Worm (Caenorhabditis elegans) whole organism, early embryonic: ENCODE measurements around the gene Y79H2A.3.

Experiments
- B0310.2 ChIP-seq: sonication (generic microtip); optimal IDR thresholded peaks from 2 replicates; lab custom pipeline; 2016; ENCODE audit warnings: mild to moderate bottlenecking, missing genetic modification characterization, missing compliant biosample characterization
- F13C5.2 ChIP-seq: sonication (generic microtip); optimal IDR thresholded peaks from 2 replicates; lab custom pipeline; 2017; ENCODE audit warnings: mild to moderate bottlenecking, missing genetic modification characterization, inconsistent platforms, missing compliant biosample characterization
- aly-1 ChIP-seq: sonication (generic microtip); optimal IDR thresholded peaks from 2 replicates; lab custom pipeline; 2016; ENCODE audit warnings: missing genetic modification characterization, missing compliant biosample characterization
- ama-1 ChIP-seq: fragments of 150-350 bp; optimal IDR thresholded peaks from 2 replicates; lab custom pipeline; 2014
- ceh-13 ChIP-seq: fragments of 200-800 bp; sonication (Bioruptor generic); optimal IDR thresholded peaks from 2 replicates; lab custom pipeline; 2018; ENCODE audit warnings: mild to moderate bottlenecking, missing genetic modification characterization, missing compliant biosample characterization
- ceh-36 ChIP-seq: sonication (generic microtip); optimal IDR thresholded peaks from 2 replicates; lab custom pipeline; 2016; ENCODE audit warnings: missing genetic modification characterization, inconsistent platforms, missing compliant biosample characterization
- ets-7 ChIP-seq: sonication (generic microtip); optimal IDR thresholded peaks from 2 replicates; lab custom pipeline; 2016; ENCODE audit warnings: missing genotype, missing genetic modification characterization, missing compliant biosample characterization
- flt-1 ChIP-seq: fragments of 200-800 bp; sonication (Bioruptor generic); IDR thresholded peaks from 2 replicates; pipeline ENCODE4 v1.3.6; 2022; ENCODE audit warnings: missing genetic modification characterization, missing compliant biosample characterization
- hmbx-1 ChIP-seq: sonication (generic microtip); optimal IDR thresholded peaks from 2 replicates; lab custom pipeline; 2016; ENCODE audit warnings: mild to moderate bottlenecking, missing genetic modification characterization, missing compliant biosample characterization
- hmg-4 ChIP-seq: fragments of 200-800 bp; sonication (Bioruptor generic); optimal IDR thresholded peaks from 2 replicates; lab custom pipeline; 2018; ENCODE audit warnings: mild to moderate bottlenecking, missing genetic modification characterization, missing compliant biosample characterization
- hnd-1 ChIP-seq: sonication (generic microtip); optimal IDR thresholded peaks from 2 replicates; lab custom pipeline; 2016; ENCODE audit warnings: missing genetic modification characterization, missing compliant biosample characterization
- pes-1 ChIP-seq: fragments of 200-800 bp; sonication (Bioruptor generic); IDR thresholded peaks from 2 replicates; pipeline ENCODE4 v1.3.6; 2022; ENCODE audit warnings: missing genetic modification reagents, missing genetic modification characterization, missing compliant biosample characterization
- scrt-1 ChIP-seq: fragments of 200-800 bp; sonication (Bioruptor generic); IDR thresholded peaks from 2 replicates; pipeline ENCODE4 v1.3.6; 2022; ENCODE audit warnings: missing genetic modification characterization, missing compliant biosample characterization
- sea-1 ChIP-seq: fragments of 200-800 bp; sonication (Bioruptor generic); conservative IDR thresholded peaks from 2 replicates; pipeline ENCODE4 v1.3.6; 2022; ENCODE audit warnings: missing genetic modification characterization, missing compliant biosample characterization
- tbx-11 ChIP-seq: fragments of 200-800 bp; sonication (Bioruptor generic); IDR thresholded peaks from 2 replicates; pipeline ENCODE4 v1.3.6; 2022; ENCODE audit warnings: missing genetic modification characterization, missing compliant biosample characterization
- tbx-37 ChIP-seq: fragments of 200-800 bp; sonication (Bioruptor generic); conservative IDR thresholded peaks from 2 replicates; pipeline ENCODE4 v1.3.6; 2022; ENCODE audit warnings: missing genetic modification reagents, missing genetic modification characterization, missing compliant biosample characterization
- tra-4 ChIP-seq: sonication (generic microtip); optimal IDR thresholded peaks from 2 replicates; lab custom pipeline; 2017; ENCODE audit warnings: missing genetic modification characterization, missing compliant biosample characterization

The Y79H2A.3 gene

DNA sequence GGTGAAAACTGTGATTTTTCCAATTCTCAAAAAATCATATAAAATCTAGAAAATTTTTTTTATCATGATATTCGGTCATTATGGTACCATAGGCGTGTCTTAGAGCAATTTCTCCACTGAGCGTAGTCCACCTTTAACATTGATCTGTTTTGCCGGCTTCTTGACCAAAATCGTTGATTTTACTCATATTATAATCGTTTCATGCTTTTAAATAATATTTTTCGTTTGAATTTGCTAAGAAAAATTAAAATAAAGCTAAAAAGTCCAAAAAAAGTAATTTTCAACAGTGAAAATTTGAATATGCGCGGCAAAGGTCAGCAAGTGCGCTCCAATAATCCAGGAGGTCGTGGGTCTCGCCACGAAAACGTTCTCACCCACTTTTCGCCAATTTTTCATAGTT, 11.1 kb downstream of the Y79H2A.3 start, which contains the start of gene Y79H2A.4:
Gene Y79H2A.4 (plus strand): TSS at position 301 of the 400 bp plus-strand sequence.
- TF ChIP-seq pes-1 (GFP tag; lab: Robert Waterston, UW) (no peak), hmbx-1 (tag; lab: Kevin White, UChicago) (no peak), ets-7 (no peak), ceh-13 (no peak), tbx-11 (GFP tag; lab: Robert Waterston, UW) (no peak), ama-1 (lab: Kevin White, UChicago) (no peak), flt-1 (GFP tag; lab: Robert Waterston, UW) (no peak), sea-1 (no peak), F13C5.2 (no peak), scrt-1 (GFP tag; lab: Robert Waterston, UW) (no peak), tbx-37 (GFP tag; lab: Robert Waterston, UW) (no peak), ceh-36 (no peak), hnd-1 (tag; lab: Kevin White, UChicago) (no peak), tra-4 (tag; lab: Kevin White, UChicago) (no peak)

DNA sequence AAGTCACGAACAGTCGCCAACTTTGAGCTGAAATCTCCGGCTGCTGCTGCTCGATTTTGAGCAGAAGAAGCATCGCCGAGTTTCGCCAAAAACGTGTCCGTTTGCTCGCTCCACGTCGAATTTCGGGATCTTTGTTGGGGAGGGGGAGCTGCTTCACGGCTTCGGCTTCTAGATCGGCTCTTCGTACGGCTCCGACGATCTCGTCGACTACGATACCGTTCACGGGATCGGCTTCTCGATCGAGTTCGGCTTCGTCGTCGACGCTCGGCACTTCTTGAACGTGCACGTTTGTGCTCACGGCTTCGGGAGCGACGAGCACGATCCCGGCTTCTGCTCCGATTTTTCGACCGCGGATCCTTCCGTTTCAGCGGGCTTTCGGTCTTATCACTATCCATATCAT, 14.9 kb downstream of the Y79H2A.3 start:
- TF ChIP-seq aly-1 (tag; lab: Kevin White, UChicago): no peak
- TF ChIP-seq scrt-1 (GFP tag; lab: Robert Waterston, UW): no peak
- TF ChIP-seq sea-1: no peak
- no peak for TF ChIP-seq pes-1 (GFP tag; lab: Robert Waterston, UW)
- no peak for TF ChIP-seq flt-1 (GFP tag; lab: Robert Waterston, UW)
- no peak for TF ChIP-seq ets-7
- TF ChIP-seq hmg-4 (GFP tag; lab: Kevin White, UChicago): no peak
- no peak for TF ChIP-seq tra-4 (tag; lab: Kevin White, UChicago)
- no peak for TF ChIP-seq hmbx-1 (tag; lab: Kevin White, UChicago)
- TF ChIP-seq ama-1 (lab: Kevin White, UChicago): no peak
- no peak for TF ChIP-seq F13C5.2

DNA sequence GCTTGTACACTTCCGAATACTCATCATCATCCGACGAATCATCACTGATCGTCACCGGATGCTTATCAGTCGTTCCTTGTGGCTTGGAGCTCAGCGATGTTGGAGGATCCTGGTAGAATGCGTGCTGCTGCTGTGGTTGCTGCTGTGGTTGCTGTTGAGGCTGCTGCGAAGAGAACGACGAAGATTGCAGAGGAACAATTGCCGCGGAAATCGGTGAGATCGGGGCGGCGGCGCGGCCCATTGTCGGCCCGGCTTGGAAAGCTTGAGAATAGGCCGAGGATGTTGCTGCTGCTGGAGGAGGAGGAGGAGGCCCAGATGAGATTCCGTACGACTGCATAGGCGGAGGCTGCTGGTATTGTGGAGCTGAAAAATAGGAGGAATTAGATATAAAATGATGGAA, 17.8 kb downstream of the Y79H2A.3 start:
- no peak for TF ChIP-seq hmbx-1 (tag; lab: Kevin White, UChicago)
- TF ChIP-seq pes-1 (GFP tag; lab: Robert Waterston, UW): no peak
- TF ChIP-seq flt-1 (GFP tag; lab: Robert Waterston, UW): no peak
- TF ChIP-seq scrt-1 (GFP tag; lab: Robert Waterston, UW): no peak
- TF ChIP-seq tra-4 (tag; lab: Kevin White, UChicago): no peak
- no peak for TF ChIP-seq ets-7
- no peak for TF ChIP-seq aly-1 (tag; lab: Kevin White, UChicago)
- TF ChIP-seq F13C5.2: no peak
- TF ChIP-seq ceh-36: no peak
- no peak for TF ChIP-seq hnd-1 (tag; lab: Kevin White, UChicago)
- TF ChIP-seq ama-1 (lab: Kevin White, UChicago): no peak
- no peak for TF ChIP-seq tbx-37 (GFP tag; lab: Robert Waterston, UW)
- TF ChIP-seq tbx-11 (GFP tag; lab: Robert Waterston, UW): no peak
- TF ChIP-seq ceh-13: no peak

DNA sequence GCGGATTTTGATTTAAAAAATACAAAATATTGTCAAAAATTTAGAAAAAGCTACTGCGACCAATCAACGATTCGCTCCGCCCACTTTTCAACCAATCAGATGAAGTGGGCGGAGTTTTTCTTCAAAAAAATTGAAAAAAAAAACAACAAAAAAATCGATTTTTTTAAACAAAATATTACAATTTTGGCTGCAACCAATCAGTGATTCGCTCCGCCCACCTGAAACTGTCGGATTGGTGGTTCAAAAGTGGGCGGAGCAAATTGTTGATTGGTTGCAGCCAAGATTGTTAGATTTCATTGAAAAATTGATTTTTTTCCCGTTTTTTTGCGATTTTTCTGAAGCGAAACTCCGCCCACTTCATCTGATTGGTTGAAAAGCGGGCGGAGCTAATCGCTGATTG, 18.8 kb downstream of the Y79H2A.3 start:
- TF ChIP-seq ama-1 (lab: Kevin White, UChicago): no peak
- no peak for TF ChIP-seq scrt-1 (GFP tag; lab: Robert Waterston, UW)
- no peak for TF ChIP-seq ceh-13
- no peak for TF ChIP-seq flt-1 (GFP tag; lab: Robert Waterston, UW)
- TF ChIP-seq tbx-11 (GFP tag; lab: Robert Waterston, UW): no peak

DNA sequence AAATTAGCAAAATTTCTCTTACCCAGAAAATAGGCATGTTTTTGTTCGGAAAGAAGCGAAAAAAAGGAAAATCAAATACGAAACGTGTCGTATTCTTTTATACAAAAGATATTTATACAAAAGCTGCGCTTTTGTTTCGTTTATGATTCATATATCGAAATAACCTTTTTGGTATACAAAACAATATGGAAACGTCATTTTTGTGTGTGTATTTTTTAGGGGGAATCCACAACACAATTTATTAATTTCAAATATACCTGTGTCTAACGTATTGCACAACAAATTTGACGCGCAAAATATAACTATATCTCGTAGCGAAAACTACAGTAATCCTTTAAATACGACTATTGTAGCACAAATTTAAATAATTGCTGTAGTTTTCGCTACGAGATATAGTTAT, 21.4 kb downstream of the Y79H2A.3 start, which contains the start of gene Y79H2A.2:
Gene Y79H2A.2 (minus strand): TSS at position 101 of the 400 bp plus-strand sequence.
- TF ChIP-seq aly-1 (tag; lab: Kevin White, UChicago): no peak
- no peak for TF ChIP-seq F13C5.2
- no peak for TF ChIP-seq tra-4 (tag; lab: Kevin White, UChicago)
- no peak for TF ChIP-seq tbx-37 (GFP tag; lab: Robert Waterston, UW)
- TF ChIP-seq ets-7: no peak
- TF ChIP-seq hmg-4 (GFP tag; lab: Kevin White, UChicago): no peak
- TF ChIP-seq tbx-11 (GFP tag; lab: Robert Waterston, UW): no peak
- TF ChIP-seq ama-1 (lab: Kevin White, UChicago): no peak

DNA sequence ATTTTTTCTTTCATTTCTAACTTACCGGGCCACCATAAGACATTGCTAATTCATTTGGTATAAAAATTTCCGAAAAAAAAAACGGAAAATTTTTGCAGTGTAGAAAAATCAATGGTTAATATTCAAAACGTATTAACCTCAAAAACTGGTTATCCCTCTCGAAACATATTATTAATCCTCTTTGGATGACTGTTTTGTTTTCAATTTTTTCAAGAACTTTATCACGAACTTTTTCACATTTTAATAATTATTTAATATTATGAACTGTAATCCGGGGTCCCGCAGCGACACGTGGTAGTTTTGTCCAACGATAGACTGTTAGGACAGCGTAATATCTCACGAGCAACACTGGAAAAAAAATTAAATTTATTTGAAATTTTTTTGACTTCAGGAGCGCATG, 23.3 kb downstream of the Y79H2A.3 start, which contains the start of gene Y79H2A.12:
Gene Y79H2A.12 (minus strand): TSS at position 101 of the 400 bp plus-strand sequence.
- TF ChIP-seq tbx-37 (GFP tag; lab: Robert Waterston, UW): no peak

DNA sequence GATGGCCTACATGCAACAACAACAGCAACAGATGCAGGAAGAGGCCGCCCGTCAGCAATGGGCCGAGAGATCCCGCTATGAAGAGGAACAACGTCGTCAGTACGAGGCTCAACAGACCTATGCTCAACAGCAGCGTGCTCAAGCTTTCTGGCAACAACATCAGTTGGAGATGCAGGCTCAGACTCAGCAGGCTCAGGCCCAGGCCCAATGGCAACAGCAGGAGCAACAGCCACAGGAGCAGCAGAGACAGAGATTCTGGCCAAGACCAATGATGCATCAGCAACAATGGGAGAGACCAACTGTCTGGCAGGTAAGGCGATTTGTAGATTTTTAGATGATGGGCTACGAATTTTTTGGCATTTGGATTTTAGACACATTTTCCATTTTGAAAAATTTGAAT, 29.8 kb downstream of the Y79H2A.3 start:
- TF ChIP-seq ceh-13: no peak
- TF ChIP-seq tbx-37 (GFP tag; lab: Robert Waterston, UW): no peak
- TF ChIP-seq sea-1: no peak
- TF ChIP-seq flt-1 (GFP tag; lab: Robert Waterston, UW): no peak
- no peak for TF ChIP-seq hmbx-1 (tag; lab: Kevin White, UChicago)
- no peak for TF ChIP-seq tbx-11 (GFP tag; lab: Robert Waterston, UW)
- no peak for TF ChIP-seq tra-4 (tag; lab: Kevin White, UChicago)
- no peak for TF ChIP-seq B0310.2
- TF ChIP-seq hnd-1 (tag; lab: Kevin White, UChicago): no peak

DNA sequence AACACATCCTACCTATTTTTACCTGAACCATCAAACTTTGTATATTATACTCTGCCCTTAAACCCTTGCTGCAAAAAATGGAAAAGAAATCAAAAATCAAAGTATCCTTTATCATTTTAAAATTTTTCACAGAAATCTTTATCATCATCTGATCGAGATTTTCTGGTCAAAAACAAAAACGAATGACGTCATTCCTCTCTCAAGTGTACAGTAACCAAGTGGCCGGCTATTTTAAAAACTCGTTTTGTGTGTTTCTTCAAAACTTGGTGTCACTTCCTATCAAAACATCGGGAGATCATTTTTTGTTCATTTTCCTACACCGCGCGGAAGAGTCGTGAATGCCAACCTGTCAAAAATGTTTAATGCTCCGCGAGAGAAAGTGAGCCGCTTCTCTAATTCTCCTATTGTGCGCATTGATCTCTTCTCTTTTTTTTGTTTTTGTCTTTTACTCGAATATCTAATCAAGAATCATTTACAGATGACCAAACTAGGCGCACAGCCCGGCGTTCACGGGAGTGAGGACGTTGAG, 32.0 kb downstream of the Y79H2A.3 start, which contains the start of gene brp-1:
Gene brp-1 (plus strand): TSS at position 479 of the 529 bp plus-strand sequence.
- TF ChIP-seq ceh-36 (no peak), aly-1 (tag; lab: Kevin White, UChicago) (no peak), ama-1 (lab: Kevin White, UChicago) (no peak), B0310.2 (no peak), scrt-1 (GFP tag; lab: Robert Waterston, UW) (no peak), hmbx-1 (tag; lab: Kevin White, UChicago) (no peak), ets-7 (no peak), F13C5.2 (no peak), hnd-1 (tag; lab: Kevin White, UChicago) (no peak), ceh-13 (no peak), sea-1 (no peak), pes-1 (GFP tag; lab: Robert Waterston, UW) (no peak), tra-4 (tag; lab: Kevin White, UChicago) (no peak), hmg-4 (GFP tag; lab: Kevin White, UChicago) (no peak), tbx-11 (GFP tag; lab: Robert Waterston, UW) (no peak), tbx-37 (GFP tag; lab: Robert Waterston, UW) (no peak), flt-1 (GFP tag; lab: Robert Waterston, UW) (no peak)
